Fruit fly (Drosophila melanogaster) whole organism, embryonic: ENCODE measurements around the gene CG13086.

ENCODE experiments used
- ATbp ChIP-seq: fragments of 200-800 bp; sonication (Bioruptor generic); optimal IDR thresholded peaks from 2 replicates; lab custom pipeline; 2017; ENCODE audit warnings: missing biosample characterization, mild to moderate bottlenecking, missing genetic modification characterization, missing genetic modification reagents
- Aef1 ChIP-seq: fragments of 200-800 bp; sonication (Bioruptor generic); IDR thresholded peaks from 3 replicates; pipeline ENCODE4 v1.3.6; 2022; ENCODE audit warnings: missing biosample characterization, missing genetic modification characterization
- CG10321 ChIP-seq: fragments of 200-800 bp; sonication (Bioruptor generic); IDR thresholded peaks from 2 replicates; pipeline ENCODE4 v1.3.6; 2022; ENCODE audit warnings: missing biosample characterization, missing genetic modification characterization
- CG10543 ChIP-seq: fragments of 200-800 bp; sonication (Bioruptor generic); optimal IDR thresholded peaks from 3 replicates; lab custom pipeline; 2017; ENCODE audit warnings: missing biosample characterization, mild to moderate bottlenecking, missing genetic modification characterization, moderate library complexity
- CG11456 ChIP-seq: fragments of 200-800 bp; sonication (Bioruptor generic); IDR thresholded peaks from 3 replicates; pipeline ENCODE4 v1.3.6; 2022; ENCODE audit warnings: missing biosample characterization, missing genetic modification characterization
- CG12769 ChIP-seq: fragments of 200-800 bp; sonication (Bioruptor generic); optimal IDR thresholded peaks from 2 replicates; lab custom pipeline; 2019; ENCODE audit warnings: missing biosample characterization, mild to moderate bottlenecking, missing genetic modification characterization, moderate library complexity
- CG13296 ChIP-seq: fragments of 200-800 bp; sonication (Bioruptor generic); optimal IDR thresholded peaks from 3 replicates; lab custom pipeline; 2018; ENCODE audit warnings: missing biosample characterization, mild to moderate bottlenecking, missing genetic modification characterization
- CG14441 ChIP-seq: fragments of 200-800 bp; sonication (Bioruptor generic); IDR thresholded peaks from 2 replicates; pipeline ENCODE4 v1.3.6; 2022; ENCODE audit warnings: missing biosample characterization, missing genetic modification characterization
- CG16863 ChIP-seq: fragments of 200-800 bp; sonication (Bioruptor generic); optimal IDR thresholded peaks from 3 replicates; lab custom pipeline; 2016; ENCODE audit warnings: missing biosample characterization, missing genetic modification characterization
- CG17361 ChIP-seq: fragments of 200-800 bp; sonication (Bioruptor generic); IDR thresholded peaks from 3 replicates; pipeline ENCODE4 v1.3.6; 2022; ENCODE audit warnings: missing biosample characterization, missing genetic modification characterization
- CG2678 ChIP-seq: fragments of 200-800 bp; sonication (Bioruptor generic); optimal IDR thresholded peaks from 3 replicates; lab custom pipeline; 2019; ENCODE audit warnings: missing biosample characterization, mild to moderate bottlenecking, missing genetic modification characterization, moderate library complexity
- CG32532 ChIP-seq: fragments of 200-800 bp; sonication (Bioruptor generic); IDR thresholded peaks from 2 replicates; pipeline ENCODE4 v1.3.6; 2022; ENCODE audit warnings: missing biosample characterization, missing genetic modification characterization
- CG4328 ChIP-seq: fragments of 200-800 bp; sonication (Bioruptor generic); optimal IDR thresholded peaks from 3 replicates; lab custom pipeline; 2017; ENCODE audit warnings: missing biosample characterization, missing genetic modification reagents, missing genetic modification characterization
- CG6175 ChIP-seq: fragments of 200-800 bp; sonication (Bioruptor generic); IDR thresholded peaks from 3 replicates; pipeline ENCODE4 v1.3.6; 2022; ENCODE audit warnings: missing biosample characterization, missing genetic modification characterization
- CG6689 ChIP-seq: fragments of 200-800 bp; sonication (Bioruptor generic); IDR thresholded peaks from 2 replicates; pipeline ENCODE4 v1.3.6; 2022; ENCODE audit warnings: missing biosample characterization, missing genetic modification characterization
- CG9215 ChIP-seq: fragments of 200-800 bp; sonication (Bioruptor generic); IDR thresholded peaks from 2 replicates; pipeline ENCODE4 v1.3.6; 2022; ENCODE audit warnings: missing biosample characterization, missing genetic modification characterization
- Dbx ChIP-seq: fragments of 200-800 bp; sonication (Bioruptor generic); IDR thresholded peaks from 3 replicates; pipeline ENCODE4 v1.3.6; 2022; ENCODE audit warnings: missing biosample characterization, missing genetic modification characterization
- Deaf1 ChIP-seq: fragments of 200-800 bp; optimal IDR thresholded peaks from 3 replicates; lab custom pipeline; 2019; ENCODE audit warnings: missing biosample characterization, mild to moderate bottlenecking, missing genetic modification characterization, moderate library complexity
- ERR ChIP-seq: fragments of 200-800 bp; sonication (Bioruptor generic); optimal IDR thresholded peaks from 2 replicates; lab custom pipeline; 2016; ENCODE audit warnings: missing biosample characterization, missing genetic modification characterization
- Ets65A ChIP-seq: fragments of 200-800 bp; sonication (Bioruptor generic); peaks from one replicate; lab custom pipeline; 2016; ENCODE audit warnings: missing biosample characterization, missing genetic modification characterization
- Gug ChIP-seq: fragments of 200-800 bp; sonication (Bioruptor generic); IDR thresholded peaks from 4 replicates; pipeline ENCODE4 v1.3.6; 2022; ENCODE audit warnings: missing biosample characterization, missing genetic modification characterization
- HLH3B ChIP-seq: fragments of 200-800 bp; sonication (Bioruptor generic); IDR thresholded peaks from 2 replicates; pipeline ENCODE4 v1.3.6; 2022; ENCODE audit warnings: missing biosample characterization, missing genetic modification characterization
- MTF-1 ChIP-seq: fragments of 200-800 bp; sonication (Bioruptor generic); optimal IDR thresholded peaks from 2 replicates; lab custom pipeline; 2018; ENCODE audit warnings: missing biosample characterization, mild to moderate bottlenecking, missing genetic modification characterization, borderline replicate concordance
- Med ChIP-seq: fragments of 200-800 bp; sonication (Bioruptor generic); peaks from one replicate; lab custom pipeline; 2016; ENCODE audit warnings: missing biosample characterization, missing genetic modification characterization, mild to moderate bottlenecking, inconsistent platforms, moderate library complexity
- Meics ChIP-seq: fragments of 200-800 bp; sonication (Bioruptor generic); optimal IDR thresholded peaks from 2 replicates; lab custom pipeline; 2017; ENCODE audit warnings: missing biosample characterization, mild to moderate bottlenecking, missing genetic modification characterization
- Ptx1 ChIP-seq: fragments of 200-800 bp; sonication (Bioruptor generic); IDR thresholded peaks from 2 replicates; pipeline ENCODE4 v1.3.6; 2022; ENCODE audit warnings: missing biosample characterization, missing genetic modification characterization
- Rfx ChIP-seq: fragments of 200-800 bp; sonication (Bioruptor generic); IDR thresholded peaks from 2 replicates; pipeline ENCODE4 v1.3.6; 2022; ENCODE audit warnings: missing biosample characterization, missing genetic modification characterization
- ac ChIP-seq: fragments of 200-800 bp; sonication (Bioruptor generic); optimal IDR thresholded peaks from 3 replicates; lab custom pipeline; 2017; ENCODE audit warnings: missing biosample characterization, mild to moderate bottlenecking, missing genetic modification characterization
- al ChIP-seq: fragments of 200-800 bp; sonication (Bioruptor generic); IDR thresholded peaks from 2 replicates; pipeline ENCODE4 v1.3.6; 2022; ENCODE audit warnings: missing biosample characterization, missing genetic modification characterization
- cg ChIP-seq: fragments of 200-800 bp; sonication (Bioruptor generic); optimal IDR thresholded peaks from 3 replicates; lab custom pipeline; 2019; ENCODE audit warnings: missing biosample characterization, mild to moderate bottlenecking, missing genetic modification characterization, moderate library complexity
- chinmo ChIP-seq: fragments of 200-800 bp; sonication (Bioruptor generic); IDR thresholded peaks from 4 replicates; pipeline ENCODE4 v1.3.6; 2022; ENCODE audit warnings: missing biosample characterization, missing genetic modification characterization; ENCODE audit not compliant: partially characterized antibody
- chm ChIP-seq: fragments of 200-800 bp; sonication (Bioruptor generic); IDR thresholded peaks from 2 replicates; pipeline ENCODE4 v1.3.6; 2022; ENCODE audit warnings: missing biosample characterization, missing genetic modification characterization
- dan ChIP-seq: fragments of 200-800 bp; sonication (Bioruptor generic); IDR thresholded peaks from 2 replicates; pipeline ENCODE4 v1.3.6; 2022; ENCODE audit warnings: missing biosample characterization, missing genetic modification characterization
- eyg ChIP-seq: fragments of 200-800 bp; sonication (Bioruptor generic); optimal IDR thresholded peaks from 3 replicates; lab custom pipeline; 2016; ENCODE audit warnings: missing biosample characterization, missing genetic modification characterization
- hbn ChIP-seq: fragments of 200-800 bp; sonication (Bioruptor generic); IDR thresholded peaks from 2 replicates; pipeline ENCODE4 v1.3.6; 2022; ENCODE audit warnings: missing biosample characterization, missing genetic modification characterization; ENCODE audit not compliant: partially characterized antibody
- lola ChIP-seq, 3 experiments: fragments of >200 bp in 2 of 3; fragments of 200-800 bp in 1 of 3; sonication (Bioruptor generic) in 1 of 3; optimal IDR thresholded peaks; 2 replicates each; lab custom pipeline; 2017 to 2019; ENCODE audit warnings: missing biosample characterization in 3 of 3, missing genetic modification characterization in 3 of 3, mild to moderate bottlenecking in 1 of 3, moderate library complexity in 1 of 3
- maf-S ChIP-seq: fragments of 200-800 bp; sonication (Bioruptor generic); optimal IDR thresholded peaks from 2 replicates; lab custom pipeline; 2016; ENCODE audit warnings: missing biosample characterization, missing genetic modification characterization
- prd ChIP-seq, 3 experiments: fragments of >200 bp in 2 of 3; fragments of 200-800 bp in 1 of 3; sonication (Bioruptor generic) in 1 of 3; optimal IDR thresholded peaks in 2 of 3; IDR thresholded peaks in 1 of 3; 2 replicates in 2 of 3; 3 replicates in 1 of 3; pipeline versions ENCODE4 v1.3.6 to Lab custom; 2017 to 2022; ENCODE audit warnings: missing biosample characterization in 1 of 3, missing genetic modification characterization in 1 of 3
- ranshi ChIP-seq: fragments of 200-800 bp; sonication (Bioruptor generic); IDR thresholded peaks from 2 replicates; pipeline ENCODE4 v1.3.6; 2022; ENCODE audit warnings: missing biosample characterization, missing genetic modification characterization
- row ChIP-seq: fragments of 200-800 bp; sonication (Bioruptor generic); IDR thresholded peaks from 3 replicates; pipeline ENCODE4 v1.3.6; 2022; ENCODE audit warnings: missing biosample characterization, missing genetic modification characterization
- sd ChIP-seq: fragments of 200-800 bp; sonication (Bioruptor generic); optimal IDR thresholded peaks from 3 replicates; lab custom pipeline; 2018; ENCODE audit warnings: missing biosample characterization, mild to moderate bottlenecking, missing genetic modification characterization, moderate library complexity
- seq ChIP-seq: fragments of 200-800 bp; sonication (Bioruptor generic); IDR thresholded peaks from 2 replicates; pipeline ENCODE4 v1.3.6; 2022; ENCODE audit warnings: missing biosample characterization, missing genetic modification characterization
- slbo ChIP-seq: fragments of 200-800 bp; sonication (Bioruptor generic); IDR thresholded peaks from 2 replicates; pipeline ENCODE4 v1.3.6; 2022; ENCODE audit warnings: missing biosample characterization, missing genetic modification characterization
- sob ChIP-seq: fragments of 200-800 bp; sonication (Bioruptor generic); IDR thresholded peaks from 2 replicates; pipeline ENCODE4 v1.3.6; 2022; ENCODE audit warnings: missing biosample characterization, missing genetic modification characterization
- sr ChIP-seq: fragments of 200-800 bp; sonication (Bioruptor generic); IDR thresholded peaks from 3 replicates; pipeline ENCODE4 v1.3.6; 2022; ENCODE audit warnings: missing biosample characterization, missing genetic modification characterization
- zen2 ChIP-seq: fragments of 200-800 bp; sonication (Bioruptor generic); IDR thresholded peaks from 3 replicates; pipeline ENCODE4 v1.3.6; 2022; ENCODE audit warnings: missing biosample characterization, missing genetic modification characterization; ENCODE audit not compliant: partially characterized antibody

Gene CG13086

dm6 chr2L:19404804-19405203 lies 40.6 kb downstream of the CG13086 start (continued):
- no peak for TF ChIP-seq eyg (GFP tag; lab: Kevin White, UChicago)
- no peak for TF ChIP-seq chm (GFP tag; lab: Robert Waterston, UW)
- no peak for TF ChIP-seq ranshi (GFP tag; lab: Robert Waterston, UW)
- no peak for TF ChIP-seq row (GFP tag; lab: Robert Waterston, UW)

dm6 chr2L:19405685-19406357 lies 41.6 kb downstream of the CG13086 start:
- TF ChIP-seq row (GFP tag; lab: Robert Waterston, UW) (peak; percentile 39; the same call in 2 of the 3 replicates), CG32532 (GFP tag; lab: Robert Waterston, UW) (peak; percentile 40), CG13296 (GFP tag; lab: Kevin White, UChicago) (no peak), CG2678 (tag; lab: Kevin White, UChicago) (no peak), lola (GFP tag; optimal IDR thresholded peaks at IDR 0.05; lab: Kevin White, UChicago) (no peak), CG12769 (tag; lab: Kevin White, UChicago) (peak; percentile 84), slbo (GFP tag; lab: Robert Waterston, UW) (peak; percentile 52; the same call in 1 of the 2 replicates), HLH3B (GFP tag; lab: Robert Waterston, UW) (0 out of 2 replicates have a peak, but pooled peaks have one; percentile 9), CG6175 (GFP tag; lab: Robert Waterston, UW) (no peak), CG6689 (GFP tag; lab: Robert Waterston, UW) (peak; percentile 16; the same call in 1 of the 2 replicates), Aef1 (GFP tag; lab: Robert Waterston, UW) (0 out of 3 replicates have a peak, but pooled peaks have one; percentile 17), ac (GFP tag; lab: Kevin White, UChicago) (no peak), al (peak; percentile 7; the same call in 1 of the 2 replicates), prd (optimal IDR thresholded peaks at IDR 0.05; lab: Kevin White, UChicago) (no peak), prd (GFP tag; IDR thresholded peaks at IDR 0.05; lab: Robert Waterston, UW) (peak; percentile 60), cg (GFP tag; lab: Kevin White, UChicago) (no peak), Rfx (0 out of 2 replicates have a peak, but pooled peaks have one; percentile 29), Meics (GFP tag; lab: Kevin White, UChicago) (peak; percentile 14), CG14441 (GFP tag; lab: Robert Waterston, UW) (peak; percentile 24; the same call in 1 of the 2 replicates), Gug (GFP tag; lab: Robert Waterston, UW) (0 out of 4 replicates have a peak, but pooled peaks have one; percentile 3), Ptx1 (GFP tag; lab: Robert Waterston, UW) (peak; percentile 32; the same call in 1 of the 2 replicates), CG17361 (GFP tag; lab: Robert Waterston, UW) (peak; percentile 34; the same call in 1 of the 3 replicates), Med (GFP tag; lab: Kevin White, UChicago) (peak; percentile 37), ATbp (GFP tag; lab: Kevin White, UChicago) (no peak), chinmo (GFP tag; lab: Robert Waterston, UW) (0 out of 4 replicates have a peak, but pooled peaks have one; percentile 29), Deaf1 (peak; percentile 54)
- TF ChIP-seq, all 482 proteins: peak for 18

- no peak for TF ChIP-seq Ets65A (GFP tag; lab: Kevin White, UChicago)
- 0 out of 3 replicates have a peak, but pooled peaks have one; percentile 9 for TF ChIP-seq Dbx
- no peak for TF ChIP-seq sob (GFP tag; lab: Robert Waterston, UW)
- TF ChIP-seq CG9215 (GFP tag; lab: Robert Waterston, UW), result no peak
- TF ChIP-seq hbn (GFP tag; lab: Robert Waterston, UW), result no peak
- TF ChIP-seq MTF-1 (GFP tag; lab: Kevin White, UChicago), result peak; percentile 100
- no peak for TF ChIP-seq maf-S (GFP tag; lab: Kevin White, UChicago)
- TF ChIP-seq sd (tag; lab: Kevin White, UChicago), result peak; percentile 27
- TF ChIP-seq ERR (GFP tag; lab: Kevin White, UChicago), result no peak
- no peak for TF ChIP-seq CG16863
- 0 out of 2 replicates have a peak, but pooled peaks have one; percentile 7 for TF ChIP-seq seq
- TF ChIP-seq CG10543, result peak; percentile 76
- TF ChIP-seq zen2 (GFP tag; lab: Robert Waterston, UW), result no peak
- peak; percentile 12 for TF ChIP-seq CG4328 (GFP tag; lab: Kevin White, UChicago)
- TF ChIP-seq dan, result no peak
- TF ChIP-seq CG10321 (GFP tag; lab: Robert Waterston, UW), result no peak
- TF ChIP-seq CG11456 (GFP tag; lab: Robert Waterston, UW), result 0 out of 3 replicates have a peak, but pooled peaks have one; percentile 26
- peak; percentile 95 for TF ChIP-seq sr (GFP tag; lab: Robert Waterston, UW)
Observed at dm6 chr2L:19406419-19406818, 42.2 kb downstream of the CG13086 start.
